Worm (Caenorhabditis elegans) whole organism, early embryonic: Measurements from ENCODE around the gene ZK1307.7.

ENCODE experiments used
- ama-1 ChIP-seq: fragments of 150-350 bp; optimal IDR thresholded peaks from 2 replicates; lab custom pipeline; 2014
- ceh-36 ChIP-seq: sonication (generic microtip); optimal IDR thresholded peaks from 2 replicates; lab custom pipeline; 2016; ENCODE audit warnings: missing genetic modification characterization, inconsistent platforms, missing compliant biosample characterization
- flt-1 ChIP-seq: fragments of 200-800 bp; sonication (Bioruptor generic); IDR thresholded peaks from 2 replicates; pipeline ENCODE4 v1.3.6; 2022; ENCODE audit warnings: missing genetic modification characterization, missing compliant biosample characterization
- scrt-1 ChIP-seq: fragments of 200-800 bp; sonication (Bioruptor generic); IDR thresholded peaks from 2 replicates; pipeline ENCODE4 v1.3.6; 2022; ENCODE audit warnings: missing genetic modification characterization, missing compliant biosample characterization
- tbx-37 ChIP-seq: fragments of 200-800 bp; sonication (Bioruptor generic); conservative IDR thresholded peaks from 2 replicates; pipeline ENCODE4 v1.3.6; 2022; ENCODE audit warnings: missing genetic modification reagents, missing genetic modification characterization, missing compliant biosample characterization
- tra-4 ChIP-seq: sonication (generic microtip); optimal IDR thresholded peaks from 2 replicates; lab custom pipeline; 2017; ENCODE audit warnings: missing genetic modification characterization, missing compliant biosample characterization

DNA sequence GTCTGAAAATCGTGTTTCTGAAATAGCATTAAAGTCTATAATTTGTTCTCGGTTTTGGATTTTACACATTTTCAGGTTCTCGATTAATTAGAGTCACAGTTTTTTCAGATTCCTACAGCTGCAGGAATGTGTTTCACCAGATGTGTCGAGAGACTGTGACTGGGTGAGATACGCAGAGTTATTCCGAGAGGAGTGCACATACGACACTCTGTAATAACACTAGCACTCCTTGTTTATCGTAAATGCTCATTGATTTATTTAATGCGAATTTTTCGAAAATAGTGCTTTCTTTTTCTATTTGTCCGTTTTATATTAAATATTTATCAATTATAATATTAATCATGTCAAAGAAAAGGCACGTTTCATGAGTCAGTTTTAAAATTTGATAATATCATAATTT lies 31.0 kb downstream of the ZK1307.7 start, which contains the start of gene ZK1320.11:
- TF ChIP-seq flt-1 (GFP tag; lab: Robert Waterston, UW) (no peak), tbx-37 (GFP tag; lab: Robert Waterston, UW) (no peak), ceh-36 (tag; lab: Kevin White, UChicago) (no peak), ama-1 (lab: Kevin White, UChicago) (no peak), tra-4 (no peak), scrt-1 (GFP tag; lab: Robert Waterston, UW) (no peak)
